Worm (Caenorhabditis elegans) whole organism, L1 larva: ENCODE data around the gene C49C3.21.

Source experiments
- C04F5.9 ChIP-seq: sonication (generic microtip); optimal IDR thresholded peaks from 2 replicates; lab custom pipeline; 2016; ENCODE audit warnings: missing genetic modification characterization, missing compliant biosample characterization
- C16A3.4 ChIP-seq: fragments of 150-350 bp; optimal IDR thresholded peaks from 2 replicates; lab custom pipeline; 2014; ENCODE audit warnings: missing biosample characterization, missing genetic modification characterization
- F16B12.6 ChIP-seq: fragments of 150-350 bp; optimal IDR thresholded peaks from 2 replicates; lab custom pipeline; 2014; ENCODE audit warnings: missing biosample characterization, missing genetic modification characterization
- Y116A8C.19 ChIP-seq: sonication (generic microtip); optimal IDR thresholded peaks from 2 replicates; lab custom pipeline; 2016; ENCODE audit warnings: missing compliant biosample characterization, missing genetic modification characterization, borderline replicate concordance
- aha-1 ChIP-seq: fragments of 150-350 bp; optimal IDR thresholded peaks from 2 replicates; lab custom pipeline; 2014; ENCODE audit warnings: missing biosample characterization, missing genetic modification characterization
- aly-2 ChIP-seq: fragments of 150-350 bp; optimal IDR thresholded peaks from 2 replicates; lab custom pipeline; 2014; ENCODE audit warnings: missing biosample characterization, missing genetic modification characterization
- ama-1 ChIP-seq: fragments of 150-350 bp; optimal IDR thresholded peaks from 2 replicates; lab custom pipeline; 2014
- blmp-1 ChIP-seq: fragments of 150-350 bp; optimal IDR thresholded peaks from 2 replicates; lab custom pipeline; 2014; ENCODE audit warnings: missing biosample characterization, missing genetic modification characterization
- ceh-88 ChIP-seq: fragments of 200-800 bp; sonication (Bioruptor generic); IDR thresholded peaks from 2 replicates; pipeline ENCODE4 v1.3.6; 2022; ENCODE audit warnings: missing genetic modification characterization, missing compliant biosample characterization
- ceh-90 ChIP-seq: sonication (generic microtip); optimal IDR thresholded peaks from 2 replicates; lab custom pipeline; 2016; ENCODE audit warnings: missing genetic modification characterization, missing compliant biosample characterization
- dpl-1 ChIP-seq, 3 experiments: fragments of 150-350 bp in 2 of 3; sonication (generic microtip) in 1 of 3; optimal IDR thresholded peaks; 2 replicates each; lab custom pipeline; 2014 to 2017; ENCODE audit warnings: missing biosample characterization in 3 of 3, missing genetic modification characterization in 3 of 3, missing genetic modification reagents in 3 of 3
- dsc-1 ChIP-seq: sonication (generic microtip); optimal IDR thresholded peaks from 2 replicates; lab custom pipeline; 2016; ENCODE audit warnings: mild to moderate bottlenecking, missing genetic modification characterization, missing compliant biosample characterization
- efl-1 ChIP-seq, 4 experiments: fragments of 150-350 bp; optimal IDR thresholded peaks in 3 of 4; peaks in 1 of 4; 1 replicate in 1 of 4; 2 replicates in 3 of 4; lab custom pipeline; 2014; ENCODE audit warnings: missing biosample characterization in 2 of 4, missing genetic modification characterization in 2 of 4, missing genetic modification reagents in 2 of 4
- egl-13 ChIP-seq: sonication (generic microtip); optimal IDR thresholded peaks from 2 replicates; lab custom pipeline; 2016; ENCODE audit warnings: missing genotype, missing genetic modification reagents, missing genetic modification characterization, missing compliant biosample characterization
- egl-27 ChIP-seq, 2 experiments: fragments of 150-350 bp in 1 of 2; sonication (generic microtip); optimal IDR thresholded peaks; 3 replicates each; lab custom pipeline; 2017 to 2018; ENCODE audit warnings: missing biosample characterization in 2 of 2, missing genetic modification characterization in 2 of 2, missing genetic modification reagents in 2 of 2
- elt-2 ChIP-seq: sonication (generic microtip); optimal IDR thresholded peaks from 2 replicates; lab custom pipeline; 2016; ENCODE audit warnings: missing genetic modification characterization, mild to moderate bottlenecking, inconsistent platforms, missing compliant biosample characterization, missing genetic modification reagents
- ets-5 ChIP-seq: fragments of 200-800 bp; sonication (Bioruptor generic); IDR thresholded peaks from 2 replicates; pipeline ENCODE4 v1.3.6; 2022; ENCODE audit warnings: missing genetic modification characterization, missing compliant biosample characterization
- fkh-4 ChIP-seq: sonication (generic microtip); optimal IDR thresholded peaks from 2 replicates; lab custom pipeline; 2016; ENCODE audit warnings: missing compliant biosample characterization, missing genetic modification characterization, borderline replicate concordance
- isw-1 ChIP-seq: fragments of 200-800 bp; sonication (Bioruptor generic); IDR thresholded peaks from 2 replicates; pipeline ENCODE4 v1.3.6; 2022; ENCODE audit warnings: missing genetic modification characterization, missing compliant biosample characterization
- lin-14 ChIP-seq: fragments of 200-800 bp; sonication (Bioruptor generic); optimal IDR thresholded peaks from 2 replicates; lab custom pipeline; 2018; ENCODE audit warnings: mild to moderate bottlenecking, missing genetic modification characterization, moderate library complexity, missing compliant biosample characterization
- lin-15B ChIP-seq: fragments of 150-350 bp; sonication (generic microtip); optimal IDR thresholded peaks from 3 replicates; lab custom pipeline; 2014; ENCODE audit warnings: missing biosample characterization, missing genetic modification characterization
- lin-35 ChIP-seq, 2 experiments: fragments of 150-350 bp; optimal IDR thresholded peaks; 2 replicates each; lab custom pipeline; 2014; ENCODE audit warnings: missing biosample characterization in 2 of 2, missing genetic modification characterization in 2 of 2, missing genetic modification reagents in 2 of 2
- lin-39 ChIP-seq: fragments of 150-350 bp; optimal IDR thresholded peaks from 2 replicates; lab custom pipeline; 2014; ENCODE audit warnings: missing biosample characterization, missing genetic modification reagents, missing genetic modification characterization
- lsy-2 ChIP-seq, 2 experiments: fragments of 150-350 bp; optimal IDR thresholded peaks; 2 replicates each; lab custom pipeline; 2014; ENCODE audit warnings: missing biosample characterization in 2 of 2, missing genetic modification characterization in 2 of 2
- mab-9 ChIP-seq: fragments of 200-800 bp; sonication (Bioruptor generic); IDR thresholded peaks from 2 replicates; pipeline ENCODE4 v1.3.6; 2022; ENCODE audit warnings: missing genetic modification reagents, missing genetic modification characterization, missing compliant biosample characterization
- mdl-1 ChIP-seq, 2 experiments: fragments of 150-350 bp; optimal IDR thresholded peaks; 2 replicates each; lab custom pipeline; 2014 to 2017; ENCODE audit warnings: missing biosample characterization in 2 of 2, missing genetic modification characterization in 2 of 2, inconsistent platforms in 1 of 2
- mep-1 ChIP-seq: fragments of 150-350 bp; optimal IDR thresholded peaks from 2 replicates; lab custom pipeline; 2014; ENCODE audit warnings: missing biosample characterization, missing genetic modification characterization
- nhr-11 ChIP-seq: fragments of 150-350 bp; optimal IDR thresholded peaks from 2 replicates; lab custom pipeline; 2014; ENCODE audit warnings: missing biosample characterization, missing genetic modification characterization
- nhr-12 ChIP-seq: sonication (generic microtip); optimal IDR thresholded peaks from 2 replicates; lab custom pipeline; 2017; ENCODE audit warnings: missing biosample characterization, missing genetic modification characterization
- nhr-19 ChIP-seq: fragments of 200-800 bp; sonication (Bioruptor generic); conservative IDR thresholded peaks from 2 replicates; pipeline ENCODE4 v1.3.6; 2022; ENCODE audit warnings: missing genetic modification characterization, missing compliant biosample characterization
- nhr-20 ChIP-seq: sonication (generic microtip); optimal IDR thresholded peaks from 2 replicates; lab custom pipeline; 2016; ENCODE audit warnings: mild to moderate bottlenecking, missing genetic modification characterization, missing compliant biosample characterization
- nhr-237 ChIP-seq: fragments of 150-350 bp; optimal IDR thresholded peaks from 2 replicates; lab custom pipeline; 2014; ENCODE audit warnings: missing biosample characterization, missing genetic modification characterization
- nhr-71 ChIP-seq: sonication (generic microtip); optimal IDR thresholded peaks from 2 replicates; lab custom pipeline; 2016; ENCODE audit warnings: mild to moderate bottlenecking, missing genetic modification characterization, moderate library complexity, missing compliant biosample characterization
- nhr-76 ChIP-seq: sonication (generic microtip); optimal IDR thresholded peaks from 2 replicates; lab custom pipeline; 2017; ENCODE audit warnings: missing biosample characterization, missing genetic modification characterization
- nhr-77 ChIP-seq: fragments of 150-350 bp; optimal IDR thresholded peaks from 2 replicates; lab custom pipeline; 2014; ENCODE audit warnings: missing biosample characterization, missing genetic modification characterization
- nhr-84 ChIP-seq: sonication (generic microtip); optimal IDR thresholded peaks from 2 replicates; lab custom pipeline; 2017; ENCODE audit warnings: missing biosample characterization, missing genetic modification characterization
- nhr-90 ChIP-seq: sonication (generic microtip); optimal IDR thresholded peaks from 2 replicates; lab custom pipeline; 2016; ENCODE audit warnings: mild to moderate bottlenecking, missing genetic modification characterization, missing compliant biosample characterization; ENCODE audit not compliant: poor library complexity
- pax-3 ChIP-seq: fragments of 200-800 bp; sonication (Bioruptor generic); optimal IDR thresholded peaks from 2 replicates; lab custom pipeline; 2018; ENCODE audit warnings: mild to moderate bottlenecking, missing genetic modification characterization, moderate library complexity, missing compliant biosample characterization
- rnt-1 ChIP-seq: sonication (generic microtip); optimal IDR thresholded peaks from 2 replicates; lab custom pipeline; 2016; ENCODE audit warnings: mild to moderate bottlenecking, missing genetic modification characterization, moderate library complexity, missing compliant biosample characterization
- snu-23 ChIP-seq: sonication (generic microtip); optimal IDR thresholded peaks from 2 replicates; lab custom pipeline; 2016; ENCODE audit warnings: missing genetic modification characterization, missing compliant biosample characterization
- sox-4 ChIP-seq: sonication (generic microtip); optimal IDR thresholded peaks from 2 replicates; lab custom pipeline; 2016; ENCODE audit warnings: missing genetic modification characterization, missing compliant biosample characterization
- tlp-1 ChIP-seq: fragments of 150-350 bp; optimal IDR thresholded peaks from 2 replicates; lab custom pipeline; 2014; ENCODE audit warnings: missing biosample characterization, missing genetic modification characterization
- unc-130 ChIP-seq: fragments of 150-350 bp; optimal IDR thresholded peaks from 2 replicates; lab custom pipeline; 2017; ENCODE audit warnings: missing biosample characterization, missing genetic modification characterization, inconsistent platforms
- unc-30 ChIP-seq: sonication (generic microtip); optimal IDR thresholded peaks from 2 replicates; lab custom pipeline; 2017; ENCODE audit warnings: missing biosample characterization, missing genetic modification characterization
- unc-62 ChIP-seq: fragments of 150-350 bp; optimal IDR thresholded peaks from 2 replicates; lab custom pipeline; 2014; ENCODE audit warnings: missing biosample characterization, missing genetic modification reagents, missing genetic modification characterization
- unc-98 ChIP-seq: fragments of 200-800 bp; sonication (Bioruptor generic); IDR thresholded peaks from 2 replicates; pipeline ENCODE4 v1.3.6; 2022; ENCODE audit warnings: missing genetic modification characterization, missing compliant biosample characterization
- vab-15 ChIP-seq: sonication (generic microtip); optimal IDR thresholded peaks from 2 replicates; lab custom pipeline; 2017; ENCODE audit warnings: missing genotype, mild to moderate bottlenecking, missing genetic modification characterization, missing compliant biosample characterization
- ztf-11 ChIP-seq, 2 experiments: sonication (generic microtip); optimal IDR thresholded peaks; 2 replicates each; lab custom pipeline; 2016 to 2017; ENCODE audit warnings: missing genetic modification characterization in 2 of 2, missing biosample characterization in 1 of 2, missing compliant biosample characterization in 1 of 2

Gene C49C3.21

DNA sequence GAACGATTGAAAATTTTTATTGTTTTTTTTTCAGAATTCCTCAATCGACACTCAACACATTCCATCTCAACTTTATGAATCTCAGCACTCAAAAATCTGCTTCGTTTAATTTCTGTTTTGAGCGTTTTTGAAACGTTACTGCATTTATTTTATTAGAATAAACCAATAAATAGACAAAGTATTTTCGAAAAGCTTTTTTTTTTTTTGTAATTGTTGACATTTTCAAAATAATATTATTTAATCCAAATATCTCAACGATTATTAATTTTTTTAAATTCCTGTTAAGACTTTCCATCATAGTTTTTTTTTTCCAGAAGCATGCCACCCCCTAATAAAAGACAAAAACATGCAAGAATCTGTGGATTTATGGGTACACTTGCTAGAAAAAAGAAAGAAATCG, 10.5 kb upstream of the C49C3.21 start, which contains the start of gene C49C3.7:
Gene C49C3.7 (plus strand): TSS at position 301 of the 400 bp plus-strand sequence.
- TF ChIP-seq tlp-1 (tag; lab: Kevin White, UChicago) (no peak), unc-130 (no peak), C04F5.9 (tag; lab: Kevin White, UChicago) (no peak), aly-2 (tag; lab: Kevin White, UChicago) (no peak), egl-27 (tag; optimal IDR thresholded peaks at IDR 0.05; lab: Kevin White, UChicago) (no peak), nhr-237 (no peak), ceh-88 (no peak), isw-1 (no peak)

DNA sequence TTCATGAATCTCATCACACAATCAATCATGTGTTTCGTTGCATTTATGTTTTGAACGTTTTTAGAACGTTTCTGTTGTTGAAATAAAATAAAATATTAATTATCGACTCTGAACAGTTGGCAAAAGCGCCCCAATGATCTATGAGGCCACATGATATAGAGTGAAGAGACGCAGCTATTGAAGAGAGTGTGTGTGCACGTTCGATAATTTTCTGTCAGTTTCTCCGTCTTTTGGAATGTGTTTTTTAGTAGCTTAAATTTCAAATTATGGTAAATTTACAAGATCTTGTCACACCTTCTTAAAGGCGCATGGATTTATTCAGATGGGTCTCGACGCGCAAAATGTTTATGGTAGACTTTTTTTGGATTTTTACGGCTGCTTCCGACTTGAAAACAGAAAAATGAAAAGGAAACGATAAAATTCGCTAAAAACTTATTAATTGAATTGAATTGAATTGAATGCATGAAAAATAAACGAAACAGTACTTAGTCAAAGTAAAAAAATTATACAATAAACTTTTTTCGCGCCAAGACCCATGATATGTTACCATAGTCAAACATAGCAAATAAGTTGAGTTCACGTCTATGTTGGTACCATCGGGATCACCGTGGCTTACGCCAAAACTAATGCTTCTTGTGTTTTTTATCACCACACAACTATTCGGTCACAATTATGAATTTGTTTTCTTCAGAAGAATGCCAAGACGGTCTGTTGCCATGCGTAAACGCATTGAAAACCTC, 9.1 kb upstream of the C49C3.21 start, which contains the start of gene C49C3.15:
Gene C49C3.15 (plus strand): TSS at position 690 of the 740 bp plus-strand sequence.
- TF ChIP-seq lsy-2 (tag; optimal IDR thresholded peaks at IDR 0.05; lab: Kevin White, UChicago) (peak in 1 of 2 experiments; percentile 47), C16A3.4 (no peak), mdl-1 (tag; optimal IDR thresholded peaks at IDR 0.05; lab: Kevin White, UChicago) (peak in 1 of 2 experiments; percentile 22), efl-1 (optimal IDR thresholded peaks at IDR 0.05; lab: Kevin White, UChicago) (peak; percentile 15 to 42), efl-1 (GFP tag; optimal IDR thresholded peaks at IDR 0.05 in 1 of 2; lab: Kevin White, UChicago) (peak; percentile 12 to 86), lin-35 (GFP tag; optimal IDR thresholded peaks at IDR 0.05; lab: Kevin White, UChicago) (peak in 1 of 2 experiments; percentile 51), mep-1 (peak; percentile 48), nhr-71 (peak; percentile 16), unc-98 (GFP tag; lab: Robert Waterston, UW) (no peak), snu-23 (GFP tag; lab: Kevin White, UChicago) (peak; percentile 30), nhr-84 (tag; lab: Kevin White, UChicago) (no peak), sox-4 (no peak), lin-14 (GFP tag; lab: Kevin White, UChicago) (peak; percentile 63), dpl-1 (GFP tag; optimal IDR thresholded peaks at IDR 0.05; lab: Kevin White, UChicago) (peak in 1 of 3 experiments; percentile 21), nhr-20 (tag; lab: Kevin White, UChicago) (no peak), pax-3 (tag; lab: Kevin White, UChicago) (no peak), rnt-1 (peak; percentile 14)

DNA sequence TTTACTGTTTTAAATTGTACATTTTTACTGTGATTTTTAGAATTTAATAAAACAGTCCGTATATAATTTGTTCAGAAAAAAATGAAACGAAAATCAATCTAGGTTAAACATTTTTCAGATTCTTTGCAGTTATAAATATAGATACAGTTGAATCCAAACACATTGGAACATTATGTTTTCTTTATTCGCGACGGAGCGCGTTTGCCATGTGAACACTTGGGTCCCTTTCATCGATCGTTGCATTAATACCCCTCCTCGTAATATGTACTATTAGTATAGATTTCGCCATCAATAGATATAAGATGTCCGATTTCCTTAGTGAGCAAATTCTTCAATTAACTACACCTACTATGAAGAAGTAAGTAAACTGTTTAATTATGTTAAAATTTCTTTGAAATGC, 7.7 kb upstream of the C49C3.21 start, which contains the start of gene C49C3.8:
Gene C49C3.8 (plus strand): TSS at position 173 of the 400 bp plus-strand sequence.
- TF ChIP-seq nhr-12 (tag; lab: Kevin White, UChicago) (no peak), snu-23 (GFP tag; lab: Kevin White, UChicago) (no peak), ceh-90 (tag; lab: Kevin White, UChicago) (no peak), lin-39 (tag; lab: Kevin White, UChicago) (no peak), ets-5 (no peak), Y116A8C.19 (tag; lab: Kevin White, UChicago) (no peak), lin-15B (tag; lab: Kevin White, UChicago) (no peak), unc-62 (GFP tag; lab: Kevin White, UChicago) (no peak), unc-30 (no peak), fkh-4 (tag; lab: Kevin White, UChicago) (no peak), nhr-20 (tag; lab: Kevin White, UChicago) (no peak), F16B12.6 (tag; lab: Kevin White, UChicago) (no peak), ztf-11 (tag; optimal IDR thresholded peaks at IDR 0.05; lab: Kevin White, UChicago) (no peak), nhr-19 (GFP tag; lab: Robert Waterston, UW) (no peak), efl-1 (optimal IDR thresholded peaks at IDR 0.05; lab: Kevin White, UChicago) (no peak), efl-1 (GFP tag; optimal IDR thresholded peaks at IDR 0.05 in 1 of 2; lab: Kevin White, UChicago) (peak in 1 of 2 experiments; percentile 12), dpl-1 (GFP tag; optimal IDR thresholded peaks at IDR 0.05; lab: Kevin White, UChicago) (peak in 1 of 3 experiments; percentile 19), ama-1 (no peak), mab-9 (GFP tag; lab: Robert Waterston, UW) (no peak), dsc-1 (tag; lab: Kevin White, UChicago) (no peak), lin-14 (GFP tag; lab: Kevin White, UChicago) (peak; percentile 60), vab-15 (no peak), egl-13 (tag; lab: Kevin White, UChicago) (no peak), nhr-90 (tag; lab: Kevin White, UChicago) (no peak), elt-2 (tag; lab: Kevin White, UChicago) (no peak), nhr-77 (tag; lab: Kevin White, UChicago) (no peak), nhr-11 (tag; lab: Kevin White, UChicago) (no peak), aha-1 (tag; lab: Kevin White, UChicago) (no peak), rnt-1 (no peak), blmp-1 (tag; lab: Kevin White, UChicago) (peak; percentile 38), nhr-76 (tag; lab: Kevin White, UChicago) (no peak), egl-27 (tag; optimal IDR thresholded peaks at IDR 0.05; lab: Kevin White, UChicago) (no peak)
